Worm (Caenorhabditis elegans) whole organism, L2 larva: ENCODE measurements around the gene lgc-16.

ENCODE experiments used
- ZK546.5 ChIP-seq: sonication (generic microtip); optimal IDR thresholded peaks from 2 replicates; lab custom pipeline; 2017; ENCODE audit warnings: missing biosample characterization, missing genetic modification characterization
- aly-2 ChIP-seq: fragments of 150-350 bp; optimal IDR thresholded peaks from 2 replicates; lab custom pipeline; 2014; ENCODE audit warnings: missing biosample characterization, missing genetic modification characterization
- ceh-82 ChIP-seq: fragments of 150-350 bp; optimal IDR thresholded peaks from 2 replicates; lab custom pipeline; 2014; ENCODE audit warnings: missing biosample characterization, missing genetic modification characterization
- egl-27 ChIP-seq: sonication (generic microtip); optimal IDR thresholded peaks from 3 replicates; lab custom pipeline; 2017; ENCODE audit warnings: missing biosample characterization, missing genetic modification reagents, missing genetic modification characterization
- elt-3 ChIP-seq: sonication (generic microtip); optimal IDR thresholded peaks from 2 replicates; lab custom pipeline; 2017; ENCODE audit warnings: missing biosample characterization, missing genetic modification characterization
- lin-13 ChIP-seq: fragments of 150-350 bp; optimal IDR thresholded peaks from 2 replicates; lab custom pipeline; 2014; ENCODE audit warnings: missing biosample characterization, missing genetic modification reagents, missing genetic modification characterization
- mab-5 ChIP-seq: fragments of 150-350 bp; optimal IDR thresholded peaks from 2 replicates; lab custom pipeline; 2014; ENCODE audit warnings: missing biosample characterization, missing genetic modification characterization
- nhr-11 ChIP-seq: fragments of 150-350 bp; optimal IDR thresholded peaks from 2 replicates; lab custom pipeline; 2014; ENCODE audit warnings: missing biosample characterization, missing genetic modification characterization
- nhr-12 ChIP-seq: fragments of 150-350 bp; optimal IDR thresholded peaks from 2 replicates; lab custom pipeline; 2014; ENCODE audit warnings: missing biosample characterization, missing genetic modification characterization
- nhr-129 ChIP-seq: fragments of 150-350 bp; optimal IDR thresholded peaks from 2 replicates; lab custom pipeline; 2014; ENCODE audit warnings: missing biosample characterization, missing genetic modification characterization
- nhr-237 ChIP-seq: fragments of 150-350 bp; optimal IDR thresholded peaks from 2 replicates; lab custom pipeline; 2014; ENCODE audit warnings: missing biosample characterization, missing genetic modification characterization
- skn-1 ChIP-seq: sonication (generic microtip); optimal IDR thresholded peaks from 2 replicates; lab custom pipeline; 2017; ENCODE audit warnings: missing biosample characterization, missing genetic modification characterization
- ztf-11 ChIP-seq: sonication (generic microtip); optimal IDR thresholded peaks from 2 replicates; lab custom pipeline; 2017; ENCODE audit warnings: missing biosample characterization, missing genetic modification characterization
- ztf-4 ChIP-seq: fragments of 150-350 bp; optimal IDR thresholded peaks from 2 replicates; lab custom pipeline; 2014; ENCODE audit warnings: missing biosample characterization, missing genetic modification characterization

DNA sequence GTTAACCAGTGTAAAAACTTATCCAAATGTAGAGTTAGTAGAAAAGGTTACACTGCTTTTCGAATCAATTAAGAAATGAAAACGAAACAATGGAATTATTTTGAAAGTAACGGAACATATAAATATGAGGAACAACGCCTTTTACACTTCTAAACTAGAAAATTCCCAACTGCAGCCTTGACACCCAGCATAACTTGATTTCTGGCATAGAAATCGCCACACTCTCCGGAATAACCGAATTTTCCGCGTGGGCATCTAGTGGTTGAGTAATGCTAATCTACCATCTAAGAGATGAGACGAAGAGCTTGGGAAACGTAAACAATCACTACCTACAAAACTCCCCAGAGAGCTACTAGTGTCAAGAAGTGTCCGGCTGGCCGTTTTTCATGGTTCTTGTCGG lies 37.2 kb upstream of the lgc-16 start:
- TF ChIP-seq ztf-11 (tag; lab: Kevin White, UChicago), result no peak
- no peak for TF ChIP-seq mab-5 (tag; lab: Kevin White, UChicago)
- TF ChIP-seq ceh-82 (tag; lab: Kevin White, UChicago), result no peak
- TF ChIP-seq aly-2 (tag; lab: Kevin White, UChicago), result no peak
- no peak for TF ChIP-seq ztf-4 (tag; lab: Kevin White, UChicago)
- no peak for TF ChIP-seq elt-3 (tag; lab: Kevin White, UChicago)
- no peak for TF ChIP-seq nhr-237 (tag; lab: Kevin White, UChicago)
- no peak for TF ChIP-seq ZK546.5 (tag; lab: Kevin White, UChicago)
- TF ChIP-seq nhr-11, result no peak
- no peak for TF ChIP-seq lin-13 (GFP tag; lab: Kevin White, UChicago)
- TF ChIP-seq egl-27, result no peak
- no peak for TF ChIP-seq nhr-129
- TF ChIP-seq nhr-12 (tag; lab: Kevin White, UChicago), result no peak
- TF ChIP-seq skn-1 (tag; lab: Kevin White, UChicago), result no peak
